Worm (Caenorhabditis elegans) whole organism, early embryonic: ENCODE results near the gene F28C1.3.

Experiments used
- B0310.2 ChIP-seq: sonication (generic microtip); optimal IDR thresholded peaks from 2 replicates; lab custom pipeline; 2016; ENCODE audit warnings: mild to moderate bottlenecking, missing genetic modification characterization, missing compliant biosample characterization
- F13C5.2 ChIP-seq: sonication (generic microtip); optimal IDR thresholded peaks from 2 replicates; lab custom pipeline; 2017; ENCODE audit warnings: mild to moderate bottlenecking, missing genetic modification characterization, inconsistent platforms, missing compliant biosample characterization
- aly-1 ChIP-seq: sonication (generic microtip); optimal IDR thresholded peaks from 2 replicates; lab custom pipeline; 2016; ENCODE audit warnings: missing genetic modification characterization, missing compliant biosample characterization
- ama-1 ChIP-seq: fragments of 150-350 bp; optimal IDR thresholded peaks from 2 replicates; lab custom pipeline; 2014
- ceh-13 ChIP-seq: fragments of 200-800 bp; sonication (Bioruptor generic); optimal IDR thresholded peaks from 2 replicates; lab custom pipeline; 2018; ENCODE audit warnings: mild to moderate bottlenecking, missing genetic modification characterization, missing compliant biosample characterization
- ceh-36 ChIP-seq: sonication (generic microtip); optimal IDR thresholded peaks from 2 replicates; lab custom pipeline; 2016; ENCODE audit warnings: missing genetic modification characterization, inconsistent platforms, missing compliant biosample characterization
- ets-7 ChIP-seq: sonication (generic microtip); optimal IDR thresholded peaks from 2 replicates; lab custom pipeline; 2016; ENCODE audit warnings: missing genotype, missing genetic modification characterization, missing compliant biosample characterization
- flt-1 ChIP-seq: fragments of 200-800 bp; sonication (Bioruptor generic); IDR thresholded peaks from 2 replicates; pipeline ENCODE4 v1.3.6; 2022; ENCODE audit warnings: missing genetic modification characterization, missing compliant biosample characterization
- hmbx-1 ChIP-seq: sonication (generic microtip); optimal IDR thresholded peaks from 2 replicates; lab custom pipeline; 2016; ENCODE audit warnings: mild to moderate bottlenecking, missing genetic modification characterization, missing compliant biosample characterization
- hmg-4 ChIP-seq: fragments of 200-800 bp; sonication (Bioruptor generic); optimal IDR thresholded peaks from 2 replicates; lab custom pipeline; 2018; ENCODE audit warnings: mild to moderate bottlenecking, missing genetic modification characterization, missing compliant biosample characterization
- hnd-1 ChIP-seq: sonication (generic microtip); optimal IDR thresholded peaks from 2 replicates; lab custom pipeline; 2016; ENCODE audit warnings: missing genetic modification characterization, missing compliant biosample characterization
- pes-1 ChIP-seq: fragments of 200-800 bp; sonication (Bioruptor generic); IDR thresholded peaks from 2 replicates; pipeline ENCODE4 v1.3.6; 2022; ENCODE audit warnings: missing genetic modification reagents, missing genetic modification characterization, missing compliant biosample characterization
- scrt-1 ChIP-seq: fragments of 200-800 bp; sonication (Bioruptor generic); IDR thresholded peaks from 2 replicates; pipeline ENCODE4 v1.3.6; 2022; ENCODE audit warnings: missing genetic modification characterization, missing compliant biosample characterization
- sea-1 ChIP-seq: fragments of 200-800 bp; sonication (Bioruptor generic); conservative IDR thresholded peaks from 2 replicates; pipeline ENCODE4 v1.3.6; 2022; ENCODE audit warnings: missing genetic modification characterization, missing compliant biosample characterization
- tbx-11 ChIP-seq: fragments of 200-800 bp; sonication (Bioruptor generic); IDR thresholded peaks from 2 replicates; pipeline ENCODE4 v1.3.6; 2022; ENCODE audit warnings: missing genetic modification characterization, missing compliant biosample characterization
- tbx-37 ChIP-seq: fragments of 200-800 bp; sonication (Bioruptor generic); conservative IDR thresholded peaks from 2 replicates; pipeline ENCODE4 v1.3.6; 2022; ENCODE audit warnings: missing genetic modification reagents, missing genetic modification characterization, missing compliant biosample characterization
- tra-4 ChIP-seq: sonication (generic microtip); optimal IDR thresholded peaks from 2 replicates; lab custom pipeline; 2017; ENCODE audit warnings: missing genetic modification characterization, missing compliant biosample characterization

The F28C1.3 gene

ce11 chrV:12443754-12444153 lies 24.7 kb upstream of the F28C1.3 start, which contains the start of gene pals-39:
pals-39 (minus strand) TSS chrV:12443854.
- no peak for TF ChIP-seq hmg-4
- no peak for TF ChIP-seq B0310.2
- no peak for TF ChIP-seq tbx-11
- no peak for TF ChIP-seq F13C5.2 (tag; lab: Kevin White, UChicago)
- TF ChIP-seq ets-7 (tag; lab: Kevin White, UChicago): no peak
- TF ChIP-seq hmbx-1 (tag; lab: Kevin White, UChicago): no peak
- no peak for TF ChIP-seq aly-1
- no peak for TF ChIP-seq flt-1 (GFP tag; lab: Robert Waterston, UW)
- no peak for TF ChIP-seq ceh-13 (GFP tag; lab: Kevin White, UChicago)
- no peak for TF ChIP-seq scrt-1
- TF ChIP-seq tbx-37 (GFP tag; lab: Robert Waterston, UW): no peak
- TF ChIP-seq sea-1 (GFP tag; lab: Robert Waterston, UW): no peak
- no peak for TF ChIP-seq ceh-36
- TF ChIP-seq pes-1 (GFP tag; lab: Robert Waterston, UW): no peak
- no peak for TF ChIP-seq tra-4 (tag; lab: Kevin White, UChicago)
- no peak for TF ChIP-seq ama-1 (lab: Kevin White, UChicago)
- no peak for TF ChIP-seq hnd-1 (tag; lab: Kevin White, UChicago)

DNA sequence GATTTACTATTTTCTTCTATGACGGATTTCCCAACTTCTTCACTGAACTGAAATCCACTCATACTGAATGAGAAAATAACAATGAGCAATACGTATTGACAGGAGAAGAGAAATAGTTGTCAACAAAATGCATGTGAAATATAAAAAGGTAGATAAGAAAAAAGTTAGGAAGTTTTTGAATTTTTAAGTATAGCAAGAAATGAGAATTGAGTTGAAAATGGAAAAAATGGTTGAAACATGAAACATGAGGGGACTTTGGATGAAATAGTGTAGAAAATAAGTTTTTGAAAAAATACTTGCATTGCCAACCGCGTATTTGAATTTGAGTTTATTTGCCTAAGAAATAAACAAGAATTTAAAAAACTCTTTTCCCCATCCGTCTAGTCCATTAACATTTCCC lies 21.6 kb upstream of the F28C1.3 start, which contains the start of the genes pals-38 and C54D10.9:
pals-38 (minus strand) TSS at position 101 of the 400 bp plus-strand sequence.
C54D10.9 (plus strand) TSS at position 259 of the 400 bp plus-strand sequence.
- TF ChIP-seq aly-1: no peak
- no peak for TF ChIP-seq ceh-13 (GFP tag; lab: Kevin White, UChicago)
- no peak for TF ChIP-seq tra-4 (tag; lab: Kevin White, UChicago)
- no peak for TF ChIP-seq ets-7 (tag; lab: Kevin White, UChicago)
- TF ChIP-seq F13C5.2 (tag; lab: Kevin White, UChicago): no peak
- TF ChIP-seq hmg-4: no peak
- no peak for TF ChIP-seq pes-1 (GFP tag; lab: Robert Waterston, UW)
- TF ChIP-seq hmbx-1 (tag; lab: Kevin White, UChicago): no peak
- TF ChIP-seq ama-1 (lab: Kevin White, UChicago): no peak

DNA sequence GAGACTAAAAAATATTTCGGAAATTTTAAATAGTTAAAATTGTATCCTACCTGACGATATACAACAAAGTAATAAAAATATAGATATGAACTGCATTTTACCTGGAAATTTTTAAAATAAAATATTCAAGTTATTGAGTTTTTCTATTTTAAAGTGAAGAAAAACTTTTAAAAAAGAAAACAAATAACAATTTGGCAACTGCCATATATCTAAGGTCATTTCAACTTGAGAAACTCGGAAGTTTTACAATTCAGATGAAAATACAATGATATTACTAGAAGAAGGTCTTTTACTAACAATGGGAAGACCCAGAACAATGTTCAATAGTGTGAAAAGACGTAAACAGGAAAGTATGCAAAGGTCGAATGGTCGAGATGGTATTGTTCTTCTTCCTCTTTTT lies 18.6 kb upstream of the F28C1.3 start, which contains the start of gene C54D10.10:
C54D10.10 (minus strand) TSS at position 101 of the 400 bp plus-strand sequence.
- TF ChIP-seq ama-1 (lab: Kevin White, UChicago) (no peak), ceh-13 (GFP tag; lab: Kevin White, UChicago) (no peak), sea-1 (GFP tag; lab: Robert Waterston, UW) (no peak)

- TF ChIP-seq F13C5.2 (tag; lab: Kevin White, UChicago): peak; percentile 17
- TF ChIP-seq tra-4 (tag; lab: Kevin White, UChicago): no peak
These were observed 18.0 kb upstream of the F28C1.3 start, which contains the start of gene F28C1.1 for ce11 chrV:12450441-12450840. F28C1.1 (plus strand) TSS chrV:12450805.

DNA sequence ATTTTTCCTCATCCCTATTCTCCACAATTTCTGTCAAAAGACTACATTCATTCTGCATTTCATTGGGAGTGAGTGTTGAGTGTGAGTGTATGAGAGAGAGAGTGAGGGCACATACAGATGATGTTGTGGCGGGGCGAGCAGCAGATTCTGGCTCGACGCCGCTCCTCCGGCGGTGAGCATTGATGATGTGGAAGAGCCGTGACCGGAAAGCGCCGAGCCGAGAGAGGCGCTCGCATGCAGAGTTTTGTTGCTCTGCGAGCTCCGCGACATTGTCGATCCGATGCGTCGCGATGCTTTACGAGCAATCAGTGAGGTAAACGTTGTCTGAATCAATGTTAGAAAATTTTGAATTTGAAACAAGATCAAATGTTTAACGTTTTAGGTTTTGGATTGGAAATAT lies 12.8 kb upstream of the F28C1.3 start:
- TF ChIP-seq ets-7 (tag; lab: Kevin White, UChicago) (no peak), sea-1 (GFP tag; lab: Robert Waterston, UW) (no peak), hnd-1 (tag; lab: Kevin White, UChicago) (no peak), hmg-4 (no peak), aly-1 (no peak), hmbx-1 (tag; lab: Kevin White, UChicago) (no peak), ceh-13 (GFP tag; lab: Kevin White, UChicago) (no peak), tra-4 (tag; lab: Kevin White, UChicago) (no peak), pes-1 (GFP tag; lab: Robert Waterston, UW) (no peak), scrt-1 (no peak), flt-1 (GFP tag; lab: Robert Waterston, UW) (no peak), B0310.2 (no peak), ama-1 (lab: Kevin White, UChicago) (no peak), tbx-37 (GFP tag; lab: Robert Waterston, UW) (no peak)

DNA sequence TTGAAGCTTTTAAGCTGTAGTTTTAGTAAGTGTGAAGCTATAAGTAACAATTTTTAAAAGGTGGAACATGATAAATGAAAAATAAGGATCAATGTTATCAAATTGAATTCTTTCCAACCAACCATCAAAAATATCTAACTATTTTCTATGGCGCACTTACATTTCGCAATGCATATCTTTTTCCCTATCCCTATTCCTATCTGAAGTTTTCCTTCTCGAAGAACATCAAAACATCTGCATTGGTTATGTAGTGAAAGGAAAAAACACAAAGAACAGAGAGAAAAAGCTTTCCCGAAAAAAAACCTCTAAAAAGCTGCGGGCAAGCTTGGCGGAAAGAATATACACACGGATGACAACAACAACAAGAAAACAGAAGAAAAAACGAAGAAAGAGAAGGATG lies 7.9 kb upstream of the F28C1.3 start:
- TF ChIP-seq pes-1 (GFP tag; lab: Robert Waterston, UW): no peak
- no peak for TF ChIP-seq hmbx-1 (tag; lab: Kevin White, UChicago)
- TF ChIP-seq scrt-1: no peak
- no peak for TF ChIP-seq ama-1 (lab: Kevin White, UChicago)
- no peak for TF ChIP-seq tra-4 (tag; lab: Kevin White, UChicago)
- no peak for TF ChIP-seq tbx-11

- TF ChIP-seq B0310.2 (no peak), hmg-4 (no peak), hmbx-1 (tag; lab: Kevin White, UChicago) (no peak), tbx-11 (no peak), tra-4 (tag; lab: Kevin White, UChicago) (no peak), ets-7 (tag; lab: Kevin White, UChicago) (no peak), flt-1 (GFP tag; lab: Robert Waterston, UW) (no peak), tbx-37 (GFP tag; lab: Robert Waterston, UW) (no peak), ceh-13 (GFP tag; lab: Kevin White, UChicago) (no peak), ceh-36 (no peak), pes-1 (GFP tag; lab: Robert Waterston, UW) (no peak), ama-1 (lab: Kevin White, UChicago) (no peak), hnd-1 (tag; lab: Kevin White, UChicago) (no peak), aly-1 (no peak), scrt-1 (no peak), sea-1 (GFP tag; lab: Robert Waterston, UW) (no peak), F13C5.2 (tag; lab: Kevin White, UChicago) (no peak)
These were observed 5.6 kb upstream of the F28C1.3 start, which contains the start of gene egl-10 for ce11 chrV:12462908-12463307. egl-10 (minus strand) TSS chrV:12463008.

ce11 chrV:12465399-12465798 lies 3.1 kb upstream of the F28C1.3 start:
- TF ChIP-seq pes-1 (GFP tag; lab: Robert Waterston, UW) (no peak), hmg-4 (peak; percentile 43), ama-1 (lab: Kevin White, UChicago) (no peak), aly-1 (no peak)
